Worm (Caenorhabditis elegans): ENCODE measurements around the gene hst-1.

DNA sequence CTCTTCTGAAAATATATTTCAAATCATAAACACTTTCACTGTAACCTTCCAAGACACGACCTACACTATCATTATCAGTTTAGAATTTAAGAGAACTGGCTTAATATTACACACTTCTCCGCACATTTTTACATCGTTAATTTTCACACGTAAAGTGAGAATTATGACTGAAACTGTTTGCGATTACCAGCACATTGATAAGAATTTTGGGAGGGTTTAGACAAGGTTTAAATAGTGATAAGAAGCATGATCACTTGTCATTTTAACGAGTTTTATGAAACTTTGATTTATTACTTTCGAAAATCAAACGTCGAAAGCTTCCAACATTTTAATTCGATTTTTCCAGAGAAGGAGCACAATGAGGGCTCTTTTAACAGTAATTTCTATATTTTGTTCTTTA lies 39.2 kb upstream of the hst-1 start, which contains the start of gene F21D5.3:
- no peak for TF ChIP-seq W03F9.2 (tag; optimal IDR thresholded peaks at IDR 0.05)
- TF ChIP-seq dao-5 (tag; optimal IDR thresholded peaks at IDR 0.05) = no peak

All from whole organism, L4/young adult.